Worm (Caenorhabditis elegans): ENCODE measurements around the gene pat-4.

ce11 chrIII:89155-89554, 5.5 kb downstream of the pat-4 start:
- peak; percentile 40 for TF ChIP-seq dmd-6 (GFP tag; IDR thresholded peaks at IDR 0.05)
- TF ChIP-seq ces-1 (GFP tag; optimal IDR thresholded peaks at IDR 0.05): no peak
- TF ChIP-seq daf-19 (GFP tag; conservative IDR thresholded peaks at IDR 0.05): 0 out of 2 replicates have a peak, but pooled peaks have one; percentile 65
- no peak for TF ChIP-seq nhr-76 (tag; optimal IDR thresholded peaks at IDR 0.05)
- TF ChIP-seq gei-8 (GFP tag; optimal IDR thresholded peaks at IDR 0.05): peak; percentile 56
- TF ChIP-seq ZK337.2 (GFP tag; IDR thresholded peaks at IDR 0.05): no peak
- TF ChIP-seq snpc-4 (tag; optimal IDR thresholded peaks at IDR 0.05): no peak
- peak; percentile 87 for TF ChIP-seq pha-4 (GFP tag; IDR thresholded peaks at IDR 0.05)
- TF ChIP-seq pha-4 (tag; optimal IDR thresholded peaks at IDR 0.05): no peak
- peak; percentile 55 for TF ChIP-seq lin-13 (GFP tag; optimal IDR thresholded peaks at IDR 0.05)

Data from whole organism, L4 larva.